Worm (Caenorhabditis elegans) whole organism, L1 larva: ENCODE measurements around the gene cyp-13B1.

ENCODE experiments used
- C16A3.4 ChIP-seq: fragments of 150-350 bp; optimal IDR thresholded peaks from 2 replicates; lab custom pipeline; 2014; ENCODE audit warnings: missing biosample characterization, missing genetic modification characterization
- C34B4.2 ChIP-seq: sonication (generic microtip); optimal IDR thresholded peaks from 2 replicates; lab custom pipeline; 2017; ENCODE audit warnings: mild to moderate bottlenecking, missing genetic modification characterization, missing compliant biosample characterization
- F16B12.6 ChIP-seq: fragments of 150-350 bp; optimal IDR thresholded peaks from 2 replicates; lab custom pipeline; 2014; ENCODE audit warnings: missing biosample characterization, missing genetic modification characterization
- Y116A8C.19 ChIP-seq: sonication (generic microtip); optimal IDR thresholded peaks from 2 replicates; lab custom pipeline; 2016; ENCODE audit warnings: missing compliant biosample characterization, missing genetic modification characterization, borderline replicate concordance
- alr-1 ChIP-seq: fragments of 200-800 bp; sonication (Bioruptor generic); optimal IDR thresholded peaks from 2 replicates; lab custom pipeline; 2018; ENCODE audit warnings: borderline replicate concordance, mild to moderate bottlenecking, missing genetic modification characterization, missing compliant biosample characterization
- aly-2 ChIP-seq: fragments of 150-350 bp; optimal IDR thresholded peaks from 2 replicates; lab custom pipeline; 2014; ENCODE audit warnings: missing biosample characterization, missing genetic modification characterization
- blmp-1 ChIP-seq: fragments of 150-350 bp; optimal IDR thresholded peaks from 2 replicates; lab custom pipeline; 2014; ENCODE audit warnings: missing biosample characterization, missing genetic modification characterization
- ceh-82 ChIP-seq, 3 experiments: fragments of 150-350 bp in 1 of 3; sonication (generic microtip) in 2 of 3; optimal IDR thresholded peaks; 2 replicates each; lab custom pipeline; 2014 to 2017; ENCODE audit warnings: missing biosample characterization in 3 of 3, missing genetic modification characterization in 3 of 3
- ceh-88 ChIP-seq: fragments of 200-800 bp; sonication (Bioruptor generic); IDR thresholded peaks from 2 replicates; pipeline ENCODE4 v1.3.6; 2022; ENCODE audit warnings: missing genetic modification characterization, missing compliant biosample characterization
- ceh-90 ChIP-seq: sonication (generic microtip); optimal IDR thresholded peaks from 2 replicates; lab custom pipeline; 2016; ENCODE audit warnings: missing genetic modification characterization, missing compliant biosample characterization
- dpl-1 ChIP-seq, 3 experiments: fragments of 150-350 bp in 2 of 3; sonication (generic microtip) in 1 of 3; optimal IDR thresholded peaks; 2 replicates each; lab custom pipeline; 2014 to 2017; ENCODE audit warnings: missing biosample characterization in 3 of 3, missing genetic modification characterization in 3 of 3, missing genetic modification reagents in 3 of 3
- dsc-1 ChIP-seq: sonication (generic microtip); optimal IDR thresholded peaks from 2 replicates; lab custom pipeline; 2016; ENCODE audit warnings: mild to moderate bottlenecking, missing genetic modification characterization, missing compliant biosample characterization
- efl-1 ChIP-seq, 4 experiments: fragments of 150-350 bp; optimal IDR thresholded peaks in 3 of 4; peaks in 1 of 4; 1 replicate in 1 of 4; 2 replicates in 3 of 4; lab custom pipeline; 2014; ENCODE audit warnings: missing biosample characterization in 2 of 4, missing genetic modification characterization in 2 of 4, missing genetic modification reagents in 2 of 4
- efl-3 ChIP-seq: fragments of 200-800 bp; sonication (Bioruptor generic); optimal IDR thresholded peaks from 2 replicates; lab custom pipeline; 2018; ENCODE audit warnings: mild to moderate bottlenecking, missing genetic modification characterization, missing compliant biosample characterization
- egl-27 ChIP-seq, 2 experiments: fragments of 150-350 bp in 1 of 2; sonication (generic microtip); optimal IDR thresholded peaks; 3 replicates each; lab custom pipeline; 2017 to 2018; ENCODE audit warnings: missing biosample characterization in 2 of 2, missing genetic modification characterization in 2 of 2, missing genetic modification reagents in 2 of 2
- elt-2 ChIP-seq: sonication (generic microtip); optimal IDR thresholded peaks from 2 replicates; lab custom pipeline; 2016; ENCODE audit warnings: missing genetic modification characterization, mild to moderate bottlenecking, inconsistent platforms, missing compliant biosample characterization, missing genetic modification reagents
- ets-5 ChIP-seq: fragments of 200-800 bp; sonication (Bioruptor generic); IDR thresholded peaks from 2 replicates; pipeline ENCODE4 v1.3.6; 2022; ENCODE audit warnings: missing genetic modification characterization, missing compliant biosample characterization
- fkh-10 ChIP-seq: sonication (generic microtip); optimal IDR thresholded peaks from 2 replicates; lab custom pipeline; 2017; ENCODE audit warnings: missing biosample characterization, missing genetic modification reagents, missing genetic modification characterization
- fkh-4 ChIP-seq: sonication (generic microtip); optimal IDR thresholded peaks from 2 replicates; lab custom pipeline; 2016; ENCODE audit warnings: missing compliant biosample characterization, missing genetic modification characterization, borderline replicate concordance
- grh-1 ChIP-seq: fragments of 200-800 bp; sonication (Bioruptor generic); IDR thresholded peaks from 2 replicates; pipeline ENCODE4 v1.3.6; 2022; ENCODE audit warnings: missing genetic modification reagents, missing genetic modification characterization, missing compliant biosample characterization
- hlh-4 ChIP-seq: sonication (generic microtip); optimal IDR thresholded peaks from 2 replicates; lab custom pipeline; 2016; ENCODE audit warnings: mild to moderate bottlenecking, missing genetic modification characterization, missing compliant biosample characterization
- hpl-2 ChIP-seq: fragments of 150-350 bp; optimal IDR thresholded peaks from 2 replicates; lab custom pipeline; 2014; ENCODE audit warnings: missing biosample characterization, missing genetic modification reagents, missing genetic modification characterization
- irx-1 ChIP-seq: sonication (generic microtip); optimal IDR thresholded peaks from 2 replicates; lab custom pipeline; 2016; ENCODE audit warnings: missing genetic modification characterization, missing compliant biosample characterization
- isw-1 ChIP-seq: fragments of 200-800 bp; sonication (Bioruptor generic); IDR thresholded peaks from 2 replicates; pipeline ENCODE4 v1.3.6; 2022; ENCODE audit warnings: missing genetic modification characterization, missing compliant biosample characterization
- jun-1 ChIP-seq: fragments of 150-350 bp; optimal IDR thresholded peaks from 2 replicates; lab custom pipeline; 2014; ENCODE audit warnings: missing biosample characterization, missing genetic modification reagents, missing genetic modification characterization
- lin-13 ChIP-seq: fragments of 150-350 bp; optimal IDR thresholded peaks from 2 replicates; lab custom pipeline; 2014; ENCODE audit warnings: missing biosample characterization, missing genetic modification reagents, missing genetic modification characterization
- lin-14 ChIP-seq: fragments of 200-800 bp; sonication (Bioruptor generic); optimal IDR thresholded peaks from 2 replicates; lab custom pipeline; 2018; ENCODE audit warnings: mild to moderate bottlenecking, missing genetic modification characterization, moderate library complexity, missing compliant biosample characterization
- lin-15B ChIP-seq: fragments of 150-350 bp; sonication (generic microtip); optimal IDR thresholded peaks from 3 replicates; lab custom pipeline; 2014; ENCODE audit warnings: missing biosample characterization, missing genetic modification characterization
- lin-35 ChIP-seq, 2 experiments: fragments of 150-350 bp; optimal IDR thresholded peaks; 2 replicates each; lab custom pipeline; 2014; ENCODE audit warnings: missing biosample characterization in 2 of 2, missing genetic modification characterization in 2 of 2, missing genetic modification reagents in 2 of 2
- lin-39 ChIP-seq: fragments of 150-350 bp; optimal IDR thresholded peaks from 2 replicates; lab custom pipeline; 2014; ENCODE audit warnings: missing biosample characterization, missing genetic modification reagents, missing genetic modification characterization
- mab-9 ChIP-seq: fragments of 200-800 bp; sonication (Bioruptor generic); IDR thresholded peaks from 2 replicates; pipeline ENCODE4 v1.3.6; 2022; ENCODE audit warnings: missing genetic modification reagents, missing genetic modification characterization, missing compliant biosample characterization
- mdl-1 ChIP-seq, 2 experiments: fragments of 150-350 bp; optimal IDR thresholded peaks; 2 replicates each; lab custom pipeline; 2014 to 2017; ENCODE audit warnings: missing biosample characterization in 2 of 2, missing genetic modification characterization in 2 of 2, inconsistent platforms in 1 of 2
- nhr-11 ChIP-seq: fragments of 150-350 bp; optimal IDR thresholded peaks from 2 replicates; lab custom pipeline; 2014; ENCODE audit warnings: missing biosample characterization, missing genetic modification characterization
- nhr-19 ChIP-seq: fragments of 200-800 bp; sonication (Bioruptor generic); conservative IDR thresholded peaks from 2 replicates; pipeline ENCODE4 v1.3.6; 2022; ENCODE audit warnings: missing genetic modification characterization, missing compliant biosample characterization
- nhr-20 ChIP-seq: sonication (generic microtip); optimal IDR thresholded peaks from 2 replicates; lab custom pipeline; 2016; ENCODE audit warnings: mild to moderate bottlenecking, missing genetic modification characterization, missing compliant biosample characterization
- nhr-47 ChIP-seq: sonication (generic microtip); optimal IDR thresholded peaks from 2 replicates; lab custom pipeline; 2016; ENCODE audit warnings: mild to moderate bottlenecking, missing genetic modification characterization, moderate library complexity, missing compliant biosample characterization
- nhr-76 ChIP-seq: sonication (generic microtip); optimal IDR thresholded peaks from 2 replicates; lab custom pipeline; 2017; ENCODE audit warnings: missing biosample characterization, missing genetic modification characterization
- nhr-77 ChIP-seq: fragments of 150-350 bp; optimal IDR thresholded peaks from 2 replicates; lab custom pipeline; 2014; ENCODE audit warnings: missing biosample characterization, missing genetic modification characterization
- nhr-85 ChIP-seq: sonication (generic microtip); peaks from one replicate; lab custom pipeline; 2016; ENCODE audit warnings: missing genetic modification characterization, inconsistent platforms, missing compliant biosample characterization
- nhr-90 ChIP-seq: sonication (generic microtip); optimal IDR thresholded peaks from 2 replicates; lab custom pipeline; 2016; ENCODE audit warnings: mild to moderate bottlenecking, missing genetic modification characterization, missing compliant biosample characterization; ENCODE audit not compliant: poor library complexity
- pag-3 ChIP-seq: sonication (generic microtip); optimal IDR thresholded peaks from 2 replicates; lab custom pipeline; 2017; ENCODE audit warnings: missing genetic modification characterization, mild to moderate bottlenecking, missing compliant biosample characterization, antibody characterized with exemption, borderline replicate concordance; ENCODE audit not compliant: insufficient read depth
- snpc-4 ChIP-seq: fragments of 150-350 bp; optimal IDR thresholded peaks from 2 replicates; lab custom pipeline; 2014; ENCODE audit warnings: missing biosample characterization, missing genetic modification characterization
- sox-4 ChIP-seq: sonication (generic microtip); optimal IDR thresholded peaks from 2 replicates; lab custom pipeline; 2016; ENCODE audit warnings: missing genetic modification characterization, missing compliant biosample characterization
- sptf-1 ChIP-seq: fragments of 150-350 bp; optimal IDR thresholded peaks from 2 replicates; lab custom pipeline; 2014; ENCODE audit warnings: missing biosample characterization, missing genetic modification characterization
- sup-37 ChIP-seq: fragments of 200-800 bp; sonication (Bioruptor generic); optimal IDR thresholded peaks from 2 replicates; lab custom pipeline; 2018; ENCODE audit warnings: mild to moderate bottlenecking, missing genetic modification characterization, missing compliant biosample characterization
- tbx-2 ChIP-seq: sonication (generic microtip); optimal IDR thresholded peaks from 2 replicates; lab custom pipeline; 2016; ENCODE audit warnings: missing genetic modification characterization, missing compliant biosample characterization
- tlp-1 ChIP-seq: fragments of 150-350 bp; optimal IDR thresholded peaks from 2 replicates; lab custom pipeline; 2014; ENCODE audit warnings: missing biosample characterization, missing genetic modification characterization
- unc-30 ChIP-seq: sonication (generic microtip); optimal IDR thresholded peaks from 2 replicates; lab custom pipeline; 2017; ENCODE audit warnings: missing biosample characterization, missing genetic modification characterization
- unc-62 ChIP-seq: fragments of 150-350 bp; optimal IDR thresholded peaks from 2 replicates; lab custom pipeline; 2014; ENCODE audit warnings: missing biosample characterization, missing genetic modification reagents, missing genetic modification characterization
- unc-86 ChIP-seq: sonication (generic microtip); optimal IDR thresholded peaks from 2 replicates; lab custom pipeline; 2016; ENCODE audit warnings: missing genetic modification characterization, missing compliant biosample characterization
- unc-98 ChIP-seq: fragments of 200-800 bp; sonication (Bioruptor generic); IDR thresholded peaks from 2 replicates; pipeline ENCODE4 v1.3.6; 2022; ENCODE audit warnings: missing genetic modification characterization, missing compliant biosample characterization
- xbp-1 ChIP-seq: sonication (generic microtip); optimal IDR thresholded peaks from 2 replicates; lab custom pipeline; 2016; ENCODE audit warnings: missing genetic modification characterization, missing compliant biosample characterization

cyp-13B1 gene

ce11 chrX:13358573-13358972 is 50.9 kb downstream of the cyp-13B1 start (continued):
- TF ChIP-seq blmp-1 (tag; lab: Kevin White, UChicago): peak; percentile 99
- no peak for TF ChIP-seq C34B4.2
- peak; percentile 72 to 98 for TF ChIP-seq mdl-1 (tag; optimal IDR thresholded peaks at IDR 0.05; lab: Kevin White, UChicago)
- peak; percentile 69 for TF ChIP-seq xbp-1 (tag; lab: Kevin White, UChicago)
- TF ChIP-seq nhr-90 (tag; lab: Kevin White, UChicago): peak; percentile 94
- TF ChIP-seq aly-2 (tag; lab: Kevin White, UChicago): no peak
- peak; percentile 82 for TF ChIP-seq elt-2 (tag; lab: Kevin White, UChicago)
- peak; percentile 86 to 93 for TF ChIP-seq egl-27 (tag; optimal IDR thresholded peaks at IDR 0.05; lab: Kevin White, UChicago)
- TF ChIP-seq nhr-76 (tag; lab: Kevin White, UChicago): no peak
- no peak for TF ChIP-seq alr-1
- peak; percentile 4; the same call in 1 of the 2 replicates for TF ChIP-seq isw-1 (GFP tag; lab: Robert Waterston, UW)
- peak; percentile 75 for TF ChIP-seq irx-1 (tag; lab: Kevin White, UChicago)
- TF ChIP-seq nhr-47 (tag; lab: Kevin White, UChicago): peak; percentile 87
- no peak for TF ChIP-seq lin-39 (tag; lab: Kevin White, UChicago)
- no peak for TF ChIP-seq mab-9 (GFP tag; lab: Robert Waterston, UW)
- TF ChIP-seq pag-3: no peak
- peak; percentile 38 to 44 for TF ChIP-seq efl-1 (optimal IDR thresholded peaks at IDR 0.05; lab: Kevin White, UChicago)
- peak in 1 of 2 experiments; percentile 91 for TF ChIP-seq efl-1 (GFP tag; optimal IDR thresholded peaks at IDR 0.05 in 1 of 2; lab: Kevin White, UChicago)
- TF ChIP-seq fkh-10 (GFP tag; lab: Kevin White, UChicago): peak; percentile 98
- peak; percentile 28 for TF ChIP-seq unc-86 (tag; lab: Kevin White, UChicago)
- TF ChIP-seq F16B12.6 (tag; lab: Kevin White, UChicago): no peak
- peak; percentile 98 for TF ChIP-seq nhr-85
- TF ChIP-seq sox-4 (tag; lab: Kevin White, UChicago): peak; percentile 74
- peak; percentile 1 to 53 (median 49) for TF ChIP-seq ceh-82 (tag; optimal IDR thresholded peaks at IDR 0.05; lab: Kevin White, UChicago)
- TF ChIP-seq dpl-1 (GFP tag; optimal IDR thresholded peaks at IDR 0.05; lab: Kevin White, UChicago): peak in 2 of 3 experiments; percentile 1 to 35
- TF ChIP-seq jun-1 (tag; lab: Kevin White, UChicago): peak; percentile 84
- TF ChIP-seq lin-35 (GFP tag; optimal IDR thresholded peaks at IDR 0.05; lab: Kevin White, UChicago): peak; percentile 35 to 85
- TF ChIP-seq Y116A8C.19: no peak
- TF ChIP-seq sup-37 (GFP tag; lab: Kevin White, UChicago): peak; percentile 64
- no peak for TF ChIP-seq unc-62
- TF ChIP-seq unc-98 (GFP tag; lab: Robert Waterston, UW): no peak
- TF ChIP-seq unc-30 (tag; lab: Kevin White, UChicago): no peak
- peak; percentile 83 for TF ChIP-seq nhr-77 (tag; lab: Kevin White, UChicago)
- peak; percentile 12 for TF ChIP-seq snpc-4 (tag; lab: Kevin White, UChicago)
- no peak for TF ChIP-seq hpl-2 (GFP tag; lab: Kevin White, UChicago)
- no peak for TF ChIP-seq sptf-1
- TF ChIP-seq nhr-11: peak; percentile 81
- no peak for TF ChIP-seq efl-3 (GFP tag; lab: Kevin White, UChicago)
- peak; percentile 35 for TF ChIP-seq dsc-1
- peak; percentile 84 for TF ChIP-seq C16A3.4 (tag; lab: Kevin White, UChicago)
- no peak for TF ChIP-seq hlh-4 (tag; lab: Kevin White, UChicago)
- peak; percentile 97 for TF ChIP-seq nhr-19 (GFP tag; lab: Robert Waterston, UW)
- peak; percentile 76 for TF ChIP-seq grh-1 (GFP tag; lab: Robert Waterston, UW)
- no peak for TF ChIP-seq tlp-1 (tag; lab: Kevin White, UChicago)
- no peak for TF ChIP-seq fkh-4 (tag; lab: Kevin White, UChicago)
- TF ChIP-seq lin-14 (GFP tag; lab: Kevin White, UChicago): peak; percentile 97
- peak; percentile 98 for TF ChIP-seq nhr-20 (tag; lab: Kevin White, UChicago)
- TF ChIP-seq lin-15B (tag; lab: Kevin White, UChicago): no peak
- no peak for TF ChIP-seq ets-5 (GFP tag; lab: Robert Waterston, UW)
- peak; percentile 63 for TF ChIP-seq lin-13 (GFP tag; lab: Kevin White, UChicago)
- peak; percentile 90 for TF ChIP-seq tbx-2
- TF ChIP-seq ceh-90: no peak
- TF ChIP-seq ceh-88 (GFP tag; lab: Robert Waterston, UW): peak; percentile 32; the same call in 1 of the 2 replicates
